Worm (Caenorhabditis elegans) whole organism, L4/young adult: Measurements from ENCODE around the gene ogdh-1.

Experiments used
- W03F9.2 ChIP-seq: fragments of 150-350 bp; optimal IDR thresholded peaks from 2 replicates; lab custom pipeline; 2014; ENCODE audit warnings: missing biosample characterization, missing genetic modification characterization
- dao-5 ChIP-seq: sonication (generic microtip); optimal IDR thresholded peaks from 2 replicates; lab custom pipeline; 2016; ENCODE audit warnings: missing genotype, missing genetic modification characterization, moderate library complexity, missing compliant biosample characterization
- him-1 ChIP-seq: sonication (generic microtip); optimal IDR thresholded peaks from 2 replicates; lab custom pipeline; 2016; ENCODE audit warnings: missing genotype, missing genetic modification reagents, missing genetic modification characterization, missing compliant biosample characterization

ogdh-1 gene

DNA sequence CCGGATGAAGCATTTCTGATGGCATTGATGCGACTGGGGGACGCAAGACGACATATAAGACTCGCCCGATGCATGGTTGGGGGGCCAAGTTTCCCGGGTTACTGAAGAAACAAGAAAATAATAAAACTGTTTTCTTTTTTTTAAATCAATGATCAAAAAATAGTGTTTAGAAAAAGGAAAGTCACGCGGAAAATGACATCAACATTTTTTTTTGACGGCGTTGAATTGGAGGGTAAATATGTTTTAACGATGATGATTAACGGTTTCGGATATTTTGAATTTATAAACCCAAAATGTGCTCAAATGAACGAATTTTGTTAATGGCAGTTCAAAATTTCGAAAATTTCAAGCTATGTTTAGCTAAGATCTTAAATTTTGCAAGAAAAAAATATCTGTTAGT lies at the start of gene ogdh-1:
Gene ogdh-1 (minus strand): TSS at position 101 of the 400 bp plus-strand sequence.
- TF ChIP-seq him-1 (tag; lab: Kevin White, UChicago): no peak
- no peak for TF ChIP-seq dao-5 (tag; lab: Kevin White, UChicago)
- no peak for TF ChIP-seq W03F9.2

DNA sequence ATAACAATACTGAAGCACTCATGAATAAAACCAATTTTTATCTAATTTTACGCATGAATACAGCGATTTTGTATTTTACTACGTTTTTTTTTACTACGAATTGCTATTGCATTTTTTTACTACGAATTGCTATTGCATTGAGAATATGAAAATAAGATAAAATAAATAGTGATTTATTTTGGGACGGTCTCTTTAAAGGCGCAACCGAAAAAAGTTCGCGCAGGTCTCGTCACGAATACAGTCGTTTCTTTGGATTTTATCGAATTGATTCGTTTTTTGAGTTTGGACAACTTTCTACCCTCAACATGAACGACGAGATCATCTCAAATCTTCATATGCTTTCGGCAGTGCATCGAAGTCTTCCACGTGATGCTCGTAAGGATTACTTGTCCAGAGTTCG lies 48.0 kb upstream of the ogdh-1 start, which contains the start of gene Y17G9B.4:
Gene Y17G9B.4 (plus strand): TSS at position 306 of the 400 bp plus-strand sequence.
- TF ChIP-seq dao-5 (tag; lab: Kevin White, UChicago): no peak
- TF ChIP-seq W03F9.2: no peak
- TF ChIP-seq him-1 (tag; lab: Kevin White, UChicago): no peak

ce11 chrIV:4749728-4750278 lies 46.0 kb upstream of the ogdh-1 start, which contains the start of the genes rpl-20 and Y17G9B.5:
Gene rpl-20, minus strand, starts transcription at chrIV:4749778.
Gene Y17G9B.5, plus strand, starts transcription at chrIV:4750240.
- TF ChIP-seq dao-5 (tag; lab: Kevin White, UChicago) (peak; percentile 82), W03F9.2 (peak; percentile 99), him-1 (tag; lab: Kevin White, UChicago) (peak; percentile 99)

ce11 chrIV:4749155-4749554 lies 45.3 kb upstream of the ogdh-1 start:
- TF ChIP-seq him-1 (tag; lab: Kevin White, UChicago) (no peak), W03F9.2 (no peak), dao-5 (tag; lab: Kevin White, UChicago) (no peak)

DNA sequence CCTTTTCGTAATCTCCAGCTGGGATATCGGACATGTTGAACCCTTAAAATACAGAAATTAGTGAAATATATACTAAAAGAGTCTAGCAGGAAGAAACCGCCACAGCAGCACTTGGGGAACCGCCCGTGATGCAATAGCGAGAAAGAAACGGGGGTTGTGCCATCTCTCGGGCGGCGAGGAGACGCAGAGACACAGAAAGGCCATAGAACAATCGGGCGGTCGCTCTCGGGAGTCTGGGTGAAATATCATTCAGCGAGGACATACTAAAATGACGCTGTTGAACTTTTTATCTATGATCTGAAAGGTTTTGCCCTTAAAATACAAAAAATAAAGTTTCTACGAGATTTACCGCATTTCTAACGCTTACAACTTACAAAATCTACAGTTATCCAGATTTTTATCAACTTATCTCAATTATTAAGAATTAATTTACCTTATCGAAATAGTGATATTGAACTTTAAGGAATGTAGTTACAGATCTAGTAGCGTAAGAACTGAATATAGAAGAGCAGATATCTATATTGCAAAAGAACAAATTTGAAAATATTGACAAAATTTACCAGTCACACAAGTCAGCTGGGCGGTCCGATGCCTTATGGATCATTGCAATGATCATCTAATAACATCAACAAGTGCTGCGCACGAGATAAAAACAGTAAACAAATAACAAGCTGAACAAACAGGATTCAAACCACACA lies 44.7 kb upstream of the ogdh-1 start, which contains the start of gene cyc-2.1:
Gene cyc-2.1 (minus strand): TSS at position 605 of the 698 bp plus-strand sequence.
- TF ChIP-seq dao-5 (tag; lab: Kevin White, UChicago): peak; percentile 17
- no peak for TF ChIP-seq him-1 (tag; lab: Kevin White, UChicago)
- no peak for TF ChIP-seq W03F9.2

ce11 chrIV:4747553-4747952 lies 43.7 kb upstream of the ogdh-1 start, which contains the start of gene tctn-1:
Gene tctn-1, minus strand, starts transcription at chrIV:4747832.
- TF ChIP-seq dao-5 (tag; lab: Kevin White, UChicago) (no peak), W03F9.2 (no peak), him-1 (tag; lab: Kevin White, UChicago) (no peak)

ce11 chrIV:4745422-4745821 lies 41.6 kb upstream of the ogdh-1 start, which contains the start of gene timm-17B.1:
Gene timm-17B.1, minus strand, starts transcription at chrIV:4745492.
- peak; percentile 96 for TF ChIP-seq W03F9.2
- no peak for TF ChIP-seq dao-5 (tag; lab: Kevin White, UChicago)
- peak; percentile 10 for TF ChIP-seq him-1 (tag; lab: Kevin White, UChicago)

- TF ChIP-seq him-1 (tag; lab: Kevin White, UChicago): no peak
- no peak for TF ChIP-seq dao-5 (tag; lab: Kevin White, UChicago)
- TF ChIP-seq W03F9.2: no peak
These were observed 40.4 kb upstream of the ogdh-1 start, which contains the start of gene hoe-1 for ce11 chrIV:4744167-4744566. Gene hoe-1, minus strand, starts transcription at chrIV:4744267.

DNA sequence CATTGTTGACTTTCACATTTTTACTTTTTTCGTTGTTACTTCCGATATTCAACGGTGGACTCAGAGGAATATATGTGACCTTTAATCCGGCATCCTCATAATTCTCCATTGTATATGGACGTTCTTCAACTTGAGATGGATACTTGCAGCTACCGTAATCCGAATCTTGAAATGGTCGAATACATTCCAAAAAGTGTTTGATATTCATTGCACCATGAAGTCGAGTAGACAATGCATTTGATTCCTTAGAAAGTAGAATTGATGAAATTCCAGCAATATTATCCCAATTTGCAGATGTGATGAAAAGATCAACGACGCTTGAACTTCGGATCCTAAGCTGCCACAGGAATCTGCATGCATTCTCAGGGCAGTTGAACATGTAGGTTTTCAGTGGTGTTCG lies 38.7 kb upstream of the ogdh-1 start:
- no peak for TF ChIP-seq dao-5 (tag; lab: Kevin White, UChicago)
- TF ChIP-seq him-1 (tag; lab: Kevin White, UChicago): no peak
- TF ChIP-seq W03F9.2: no peak

ce11 chrIV:4737258-4737657 lies 33.4 kb upstream of the ogdh-1 start, which contains the start of gene fbxb-78:
Gene fbxb-78, plus strand, starts transcription at chrIV:4737558.
- TF ChIP-seq him-1 (tag; lab: Kevin White, UChicago) (no peak), W03F9.2 (no peak), dao-5 (tag; lab: Kevin White, UChicago) (no peak)

- TF ChIP-seq him-1 (tag; lab: Kevin White, UChicago) (peak; percentile 73), W03F9.2 (peak; percentile 37)
These were observed 24.1 kb upstream of the ogdh-1 start for ce11 chrIV:4727935-4728334.

- TF ChIP-seq dao-5 (tag; lab: Kevin White, UChicago) (peak; percentile 1), him-1 (tag; lab: Kevin White, UChicago) (peak; percentile 88)
These were observed 21.7 kb upstream of the ogdh-1 start for ce11 chrIV:4725478-4725920.

- TF ChIP-seq W03F9.2: no peak
- TF ChIP-seq dao-5 (tag; lab: Kevin White, UChicago): no peak
- no peak for TF ChIP-seq him-1 (tag; lab: Kevin White, UChicago)
These were observed 20.8 kb upstream of the ogdh-1 start, which contains the start of gene K08F11.1 for ce11 chrIV:4724562-4724961. Gene K08F11.1, plus strand, starts transcription at chrIV:4724862.

DNA sequence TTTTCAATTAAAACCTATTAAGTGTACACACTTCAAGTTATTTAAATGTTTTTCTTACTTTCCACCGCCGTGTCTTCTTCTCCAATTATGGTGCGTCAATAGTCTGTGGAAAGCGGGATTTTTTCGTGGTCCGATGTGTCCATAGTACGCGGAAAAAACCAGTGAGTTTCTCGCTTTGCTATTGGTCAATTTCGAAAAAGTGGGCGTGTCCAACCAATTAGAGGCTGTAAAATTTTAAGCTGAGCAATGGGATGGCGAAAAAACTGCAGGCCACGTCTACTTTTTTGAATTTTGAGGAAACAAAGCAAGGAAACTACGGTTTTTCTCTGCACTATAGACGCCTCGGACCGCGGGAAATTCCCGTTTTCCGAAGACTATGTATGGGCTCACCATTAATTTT lies 19.9 kb upstream of the ogdh-1 start:
- TF ChIP-seq him-1 (tag; lab: Kevin White, UChicago): no peak
- TF ChIP-seq dao-5 (tag; lab: Kevin White, UChicago): no peak
- no peak for TF ChIP-seq W03F9.2
